Worm (Caenorhabditis elegans) whole organism, L4 larva: ENCODE results near the gene tiar-1.

Source experiments
- F10B5.3 ChIP-seq: sonication (generic microtip); optimal IDR thresholded peaks from 2 replicates; lab custom pipeline; 2016; ENCODE audit warnings: mild to moderate bottlenecking, missing genetic modification characterization, missing compliant biosample characterization
- F26F4.8 ChIP-seq: fragments of 200-800 bp; sonication (Bioruptor generic); conservative IDR thresholded peaks from 2 replicates; pipeline ENCODE4 v1.3.6; 2022; ENCODE audit warnings: missing genetic modification characterization, missing compliant biosample characterization
- F44E2.7 ChIP-seq: fragments of 200-800 bp; sonication (Bioruptor generic); IDR thresholded peaks from 2 replicates; pipeline ENCODE4 v2.1.2; 2022; ENCODE audit warnings: missing genetic modification characterization, missing compliant biosample characterization
- T26A8.4 ChIP-seq: fragments of 200-800 bp; sonication (Bioruptor generic); IDR thresholded peaks from 2 replicates; pipeline ENCODE4 v1.3.6; 2022; ENCODE audit warnings: missing genetic modification characterization, missing compliant biosample characterization
- Y48G9A.11 ChIP-seq: fragments of 200-800 bp; sonication (Bioruptor generic); IDR thresholded peaks from 2 replicates; pipeline ENCODE4 v1.3.6; 2022; ENCODE audit warnings: missing genetic modification reagents, missing genetic modification characterization, missing compliant biosample characterization
- Y75B8A.6 ChIP-seq: fragments of 200-800 bp; sonication (Bioruptor generic); IDR thresholded peaks from 2 replicates; pipeline ENCODE4 v1.3.6; 2022; ENCODE audit warnings: missing genetic modification reagents, missing genetic modification characterization, missing compliant biosample characterization
- ZK546.5 ChIP-seq, 2 experiments: sonication (generic microtip); optimal IDR thresholded peaks; 2 replicates each; lab custom pipeline; 2017; ENCODE audit warnings: missing biosample characterization in 2 of 2, missing genetic modification characterization in 2 of 2
- aha-1 ChIP-seq: fragments of 150-350 bp; peaks from one replicate; lab custom pipeline; 2014; ENCODE audit warnings: missing biosample characterization, missing genetic modification characterization
- ama-1 ChIP-seq: fragments of 150-350 bp; optimal IDR thresholded peaks from 2 replicates; lab custom pipeline; 2014; ENCODE audit warnings: inconsistent platforms, mixed read lengths
- arid-1 ChIP-seq: fragments of 200-800 bp; sonication (Bioruptor generic); conservative IDR thresholded peaks from 2 replicates; pipeline ENCODE4 v1.3.6; 2022; ENCODE audit warnings: missing genetic modification reagents, missing genetic modification characterization, missing compliant biosample characterization
- ceh-28 ChIP-seq: fragments of 150-350 bp; optimal IDR thresholded peaks from 2 replicates; lab custom pipeline; 2014; ENCODE audit warnings: missing biosample characterization, missing genetic modification reagents, missing genetic modification characterization
- daf-12 ChIP-seq: fragments of 150-350 bp; optimal IDR thresholded peaks from 2 replicates; lab custom pipeline; 2014; ENCODE audit warnings: missing biosample characterization, missing genetic modification reagents, missing genetic modification characterization
- daf-16 ChIP-seq, 3 experiments: sonication (generic microtip); optimal IDR thresholded peaks; 2 replicates each; lab custom pipeline; 2016 to 2017; ENCODE audit warnings: missing genetic modification characterization in 3 of 3, missing genetic modification reagents in 3 of 3, mild to moderate bottlenecking in 2 of 3, missing compliant biosample characterization in 2 of 3, missing biosample characterization in 1 of 3, moderate library complexity in 1 of 3
- daf-8 ChIP-seq: fragments of 200-800 bp; sonication (Bioruptor generic); IDR thresholded peaks from 2 replicates; pipeline ENCODE4 v1.3.6; 2022; ENCODE audit warnings: missing genetic modification characterization, missing compliant biosample characterization
- dmd-6 ChIP-seq: fragments of 200-800 bp; sonication (Bioruptor generic); IDR thresholded peaks from 2 replicates; pipeline ENCODE4 v1.3.6; 2022; ENCODE audit warnings: missing genetic modification reagents, missing genetic modification characterization, missing compliant biosample characterization
- dve-1 ChIP-seq: sonication (generic microtip); optimal IDR thresholded peaks from 2 replicates; lab custom pipeline; 2017; ENCODE audit warnings: antibody characterized with exemption, mild to moderate bottlenecking, missing genetic modification characterization, missing compliant biosample characterization; ENCODE audit not compliant: insufficient read depth
- egl-43 ChIP-seq: fragments of 200-800 bp; sonication (Bioruptor generic); IDR thresholded peaks from 2 replicates; pipeline ENCODE4 v1.3.6; 2022; ENCODE audit warnings: missing genetic modification reagents, missing genetic modification characterization, missing compliant biosample characterization
- hif-1 ChIP-seq, 2 experiments: sonication (generic microtip); optimal IDR thresholded peaks; 2 replicates each; lab custom pipeline; 2016 to 2017; ENCODE audit warnings: missing compliant biosample characterization in 2 of 2, missing genetic modification characterization in 2 of 2, missing genetic modification reagents in 2 of 2, missing genotype in 2 of 2, mild to moderate bottlenecking in 1 of 2
- hlh-11 ChIP-seq: fragments of 200-800 bp; sonication (Bioruptor generic); optimal IDR thresholded peaks from 2 replicates; lab custom pipeline; 2018; ENCODE audit warnings: mild to moderate bottlenecking, missing genetic modification characterization, missing compliant biosample characterization
- hlh-30 ChIP-seq: sonication (generic microtip); optimal IDR thresholded peaks from 2 replicates; lab custom pipeline; 2017; ENCODE audit warnings: antibody characterized with exemption, mild to moderate bottlenecking, missing genetic modification characterization, missing compliant biosample characterization; ENCODE audit not compliant: insufficient read depth
- lin-1 ChIP-seq: fragments of 200-800 bp; sonication (Bioruptor generic); IDR thresholded peaks from 2 replicates; pipeline ENCODE4 v1.3.6; 2022; ENCODE audit warnings: missing genetic modification reagents, missing genetic modification characterization, missing compliant biosample characterization
- lin-13 ChIP-seq: fragments of 150-350 bp; optimal IDR thresholded peaks from 2 replicates; lab custom pipeline; 2014; ENCODE audit warnings: missing biosample characterization, missing genetic modification reagents, missing genetic modification characterization
- lsy-2 ChIP-seq, 2 experiments: fragments of 150-350 bp in 1 of 2; sonication (generic microtip) in 1 of 2; optimal IDR thresholded peaks; 2 replicates each; lab custom pipeline; 2014 to 2017; ENCODE audit warnings: missing biosample characterization in 2 of 2, missing genetic modification characterization in 2 of 2
- mep-1 ChIP-seq: fragments of 150-350 bp; sonication (generic microtip); optimal IDR thresholded peaks from 3 replicates; lab custom pipeline; 2014; ENCODE audit warnings: missing biosample characterization, missing genetic modification characterization
- mes-2 ChIP-seq: sonication (generic microtip); optimal IDR thresholded peaks from 2 replicates; lab custom pipeline; 2016; ENCODE audit warnings: missing genotype, mild to moderate bottlenecking, missing genetic modification characterization, missing compliant biosample characterization; ENCODE audit not compliant: poor library complexity, severe bottlenecking
- mxl-3 ChIP-seq: fragments of 200-800 bp; sonication (Bioruptor generic); optimal IDR thresholded peaks from 2 replicates; lab custom pipeline; 2018; ENCODE audit warnings: mild to moderate bottlenecking, missing genetic modification characterization, missing compliant biosample characterization
- nhr-10 ChIP-seq: fragments of 150-350 bp; optimal IDR thresholded peaks from 2 replicates; lab custom pipeline; 2014; ENCODE audit warnings: missing biosample characterization, missing genetic modification characterization
- nhr-102 ChIP-seq: sonication (generic microtip); optimal IDR thresholded peaks from 2 replicates; lab custom pipeline; 2016; ENCODE audit warnings: mild to moderate bottlenecking, missing genetic modification characterization, moderate library complexity, missing compliant biosample characterization
- nhr-25 ChIP-seq: sonication (generic microtip); optimal IDR thresholded peaks from 2 replicates; lab custom pipeline; 2017; ENCODE audit warnings: missing genetic modification characterization, mild to moderate bottlenecking, missing compliant biosample characterization, antibody characterized with exemption, moderate library complexity, borderline replicate concordance; ENCODE audit not compliant: insufficient read depth
- nhr-28 ChIP-seq: fragments of 150-350 bp; optimal IDR thresholded peaks from 2 replicates; lab custom pipeline; 2014; ENCODE audit warnings: missing biosample characterization, missing genetic modification characterization
- nhr-42 ChIP-seq: fragments of 200-800 bp; sonication (Bioruptor generic); IDR thresholded peaks from 2 replicates; pipeline ENCODE4 v1.3.6; 2022; ENCODE audit warnings: missing genetic modification characterization, missing compliant biosample characterization
- nhr-77 ChIP-seq: fragments of 150-350 bp; optimal IDR thresholded peaks from 2 replicates; lab custom pipeline; 2014; ENCODE audit warnings: missing biosample characterization, missing genetic modification characterization
- php-3 ChIP-seq: fragments of 200-800 bp; sonication (Bioruptor generic); IDR thresholded peaks from 2 replicates; pipeline ENCODE4 v1.3.6; 2022; ENCODE audit warnings: missing genetic modification reagents, missing genetic modification characterization, missing compliant biosample characterization
- spr-1 ChIP-seq: sonication (generic microtip); optimal IDR thresholded peaks from 2 replicates; lab custom pipeline; 2016; ENCODE audit warnings: mild to moderate bottlenecking, missing genetic modification characterization, missing compliant biosample characterization
- tra-1 ChIP-seq: fragments of 200-800 bp; sonication (Bioruptor generic); IDR thresholded peaks from 2 replicates; pipeline ENCODE4 v1.3.6; 2022; ENCODE audit warnings: missing genetic modification reagents, missing genetic modification characterization, missing compliant biosample characterization
- unc-130 ChIP-seq: sonication (generic microtip); optimal IDR thresholded peaks from 2 replicates; lab custom pipeline; 2016; ENCODE audit warnings: missing genetic modification reagents, missing genetic modification characterization, missing compliant biosample characterization
- unc-62 ChIP-seq, 3 experiments: fragments of 150-350 bp in 1 of 3; sonication (generic microtip); optimal IDR thresholded peaks in 2 of 3; peaks in 1 of 3; 1 replicate in 1 of 3; 2 replicates in 2 of 3; lab custom pipeline; 2014 to 2017; ENCODE audit warnings: missing biosample characterization in 3 of 3, missing genetic modification characterization in 3 of 3, missing genetic modification reagents in 3 of 3, missing genotype in 1 of 3
- vab-7 ChIP-seq: fragments of 200-800 bp; sonication (Bioruptor generic); IDR thresholded peaks from 2 replicates; pipeline ENCODE4 v1.3.6; 2022; ENCODE audit warnings: missing genetic modification reagents, missing genetic modification characterization, missing compliant biosample characterization
- zfp-3 ChIP-seq: fragments of 200-800 bp; sonication (Bioruptor generic); conservative IDR thresholded peaks from 2 replicates; pipeline ENCODE4 v1.3.6; 2022; ENCODE audit warnings: missing genetic modification reagents, missing genetic modification characterization, missing compliant biosample characterization

Gene tiar-1

DNA sequence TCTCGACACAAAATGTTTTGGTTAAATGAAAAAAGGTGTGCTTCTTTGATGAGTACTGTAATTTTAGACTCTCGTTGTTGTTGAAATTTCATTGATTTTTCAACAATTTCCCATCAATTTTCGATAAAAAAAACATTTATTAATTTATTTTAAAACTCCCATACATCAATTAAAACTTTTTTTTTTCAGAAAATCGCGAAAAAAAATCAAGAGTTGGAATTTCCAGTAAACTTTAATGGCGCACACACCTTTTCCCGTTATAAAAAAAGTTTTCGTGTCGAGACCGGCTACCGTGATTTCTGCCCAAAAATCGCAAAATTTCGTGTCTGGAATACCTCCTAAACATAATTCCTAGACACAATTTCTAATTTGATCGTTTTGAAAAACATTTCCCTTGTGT is 19.8 kb downstream of the tiar-1 start, which contains the start of gene C25H3.14:
Gene C25H3.14 (plus strand): TSS at position 301 of the 400 bp plus-strand sequence.
- TF ChIP-seq F10B5.3 (tag; lab: Kevin White, UChicago) (no peak), Y48G9A.11 (GFP tag; lab: Robert Waterston, UW) (no peak), daf-12 (no peak)
- TF ChIP-seq, all 104 proteins: peak for 0

DNA sequence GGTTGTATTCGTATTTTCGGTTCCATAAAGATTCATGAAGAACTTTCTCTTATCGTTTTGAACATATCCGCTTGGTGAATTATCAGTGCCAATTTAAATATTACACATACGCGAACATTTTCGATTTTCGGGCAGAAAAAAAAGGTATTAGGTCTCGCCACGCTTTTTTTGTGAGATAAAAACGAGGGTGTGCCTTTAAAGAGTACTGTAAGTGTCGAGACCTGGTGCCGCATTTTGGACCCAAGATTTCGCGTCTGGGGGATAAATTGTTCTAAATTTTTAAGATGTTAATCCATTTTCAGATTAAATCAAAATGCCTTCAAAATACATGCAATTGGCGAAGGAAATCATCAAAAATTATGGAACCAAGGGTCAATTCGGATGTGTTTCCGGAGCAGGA is 20.7 kb downstream of the tiar-1 start, which contains the start of gene C25H3.3:
Gene C25H3.3 (plus strand): TSS at position 301 of the 400 bp plus-strand sequence.
- TF ChIP-seq vab-7 (GFP tag; lab: Robert Waterston, UW) (no peak), aha-1 (peak; percentile 77)

DNA sequence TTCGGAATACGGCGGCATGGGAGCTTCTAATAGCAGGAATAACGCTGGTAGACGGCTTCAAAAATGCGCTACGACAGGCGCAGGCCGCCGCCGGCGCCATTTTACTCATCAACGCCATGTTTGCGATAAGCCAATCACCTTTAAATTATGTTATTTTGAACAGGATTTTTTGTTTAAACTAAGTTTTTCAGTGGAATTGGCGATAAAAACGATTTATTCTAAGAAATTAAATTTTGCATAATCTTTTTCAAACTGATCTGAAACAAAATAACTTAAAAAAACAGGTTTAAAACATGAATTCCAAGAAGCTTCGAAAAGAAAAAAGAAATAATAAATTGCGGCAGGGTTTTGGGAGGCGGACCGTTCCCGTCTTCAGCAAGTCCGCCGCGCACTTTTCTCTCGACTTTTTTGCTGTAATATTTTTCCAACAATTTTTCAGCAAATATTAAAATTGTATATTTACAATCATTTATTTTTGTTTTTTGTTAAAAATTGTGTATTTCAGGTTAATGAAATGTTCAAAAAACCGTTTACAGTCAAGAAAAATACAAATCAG is 23.3 kb downstream of the tiar-1 start, which contains the start of the genes ndub-5 and eif-2D:
Gene ndub-5 (minus strand): TSS at position 138 of the 556 bp plus-strand sequence.
Gene eif-2D (plus strand): TSS at position 506 of the 556 bp plus-strand sequence.
- TF ChIP-seq nhr-10 (tag; lab: Kevin White, UChicago) (no peak), nhr-42 (no peak), lin-1 (GFP tag; lab: Robert Waterston, UW) (no peak), nhr-25 (tag; lab: Kevin White, UChicago) (no peak), nhr-28 (no peak), mes-2 (tag; lab: Kevin White, UChicago) (peak; percentile 50), ZK546.5 (tag; optimal IDR thresholded peaks at IDR 0.05; lab: Kevin White, UChicago) (no peak), unc-62 (GFP tag; optimal IDR thresholded peaks at IDR 0.05 in 1 of 2; lab: Kevin White, UChicago) (peak in 1 of 2 experiments; percentile 15), unc-62 (tag; optimal IDR thresholded peaks at IDR 0.05; lab: Kevin White, UChicago) (no peak), mep-1 (tag; lab: Kevin White, UChicago) (peak; percentile 5), lsy-2 (tag; optimal IDR thresholded peaks at IDR 0.05; lab: Kevin White, UChicago) (peak in 1 of 2 experiments; percentile 37), aha-1 (peak; percentile 75), F26F4.8 (GFP tag; lab: Robert Waterston, UW) (no peak), daf-8 (no peak), nhr-102 (tag; lab: Kevin White, UChicago) (no peak)
- TF ChIP-seq, all 104 proteins: peak for 5

DNA sequence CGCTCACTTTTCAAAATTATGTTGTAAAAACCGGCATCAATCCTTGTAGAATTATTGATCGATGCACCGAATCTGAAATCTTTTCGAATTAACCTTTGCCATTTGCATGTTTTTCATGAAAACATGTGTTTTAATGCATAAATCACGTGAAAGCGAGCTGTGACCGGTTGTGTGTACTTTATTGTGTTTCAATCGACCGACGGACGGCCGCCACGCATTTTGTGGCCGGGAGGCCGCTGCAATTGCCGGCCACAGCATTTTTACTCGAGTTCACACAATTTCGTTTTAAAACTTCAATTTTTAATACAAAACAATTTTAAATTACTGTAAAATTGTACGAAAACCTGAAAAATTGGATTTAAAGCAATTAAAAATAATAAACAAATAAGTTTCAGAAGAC is 25.7 kb downstream of the tiar-1 start, which contains the start of gene C25H3.11:
Gene C25H3.11 (minus strand): TSS at position 82 of the 400 bp plus-strand sequence.
- TF ChIP-seq lin-13 (GFP tag; lab: Kevin White, UChicago) (no peak), nhr-77 (peak; percentile 37), ama-1 (lab: Kevin White, UChicago) (peak; percentile 53), spr-1 (tag; lab: Kevin White, UChicago) (peak; percentile 28), unc-62 (GFP tag; optimal IDR thresholded peaks at IDR 0.05 in 1 of 2; lab: Kevin White, UChicago) (peak in 1 of 2 experiments; percentile 76), unc-62 (tag; optimal IDR thresholded peaks at IDR 0.05; lab: Kevin White, UChicago) (no peak), ceh-28 (tag; lab: Kevin White, UChicago) (no peak), dmd-6 (GFP tag; lab: Robert Waterston, UW) (peak; percentile 49; the same call in 1 of the 2 replicates), vab-7 (GFP tag; lab: Robert Waterston, UW) (peak; percentile 20; the same call in 1 of the 2 replicates), mxl-3 (peak; percentile 54), hlh-30 (peak; percentile 86), zfp-3 (GFP tag; lab: Robert Waterston, UW) (no peak), arid-1 (GFP tag; lab: Robert Waterston, UW) (0 out of 2 replicates have a peak, but pooled peaks have one; percentile 24), php-3 (0 out of 2 replicates have a peak, but pooled peaks have one; percentile 32), T26A8.4 (GFP tag; lab: Robert Waterston, UW) (0 out of 2 replicates have a peak, but pooled peaks have one; percentile 15), hlh-11 (peak; percentile 78), tra-1 (GFP tag; lab: Robert Waterston, UW) (no peak), F44E2.7 (GFP tag; lab: Robert Waterston, UW) (0 out of 2 replicates have a peak, but pooled peaks have one; percentile 45), nhr-28 (peak; percentile 49), daf-16 (GFP tag; optimal IDR thresholded peaks at IDR 0.05; lab: Kevin White, UChicago) (no peak), daf-16 (tag; optimal IDR thresholded peaks at IDR 0.05; lab: Kevin White, UChicago) (peak; percentile 66), F26F4.8 (GFP tag; lab: Robert Waterston, UW) (no peak), hif-1 (tag; optimal IDR thresholded peaks at IDR 0.05; lab: Kevin White, UChicago) (peak in 1 of 2 experiments; percentile 52), mep-1 (tag; lab: Kevin White, UChicago) (peak; percentile 47), unc-130 (GFP tag; lab: Kevin White, UChicago) (no peak), dve-1 (peak; percentile 49), egl-43 (GFP tag; lab: Robert Waterston, UW) (0 out of 2 replicates have a peak, but pooled peaks have one; percentile 55), mes-2 (tag; lab: Kevin White, UChicago) (peak; percentile 64), Y75B8A.6 (GFP tag; lab: Robert Waterston, UW) (0 out of 2 replicates have a peak, but pooled peaks have one; percentile 10), F10B5.3 (tag; lab: Kevin White, UChicago) (no peak)
